Worm (Caenorhabditis elegans) whole organism, midembryonic: Measurements from ENCODE around the gene cld-9.

Experiments used
- T22C8.4 ChIP-seq: fragments of 200-800 bp; sonication (Bioruptor generic); IDR thresholded peaks from 2 replicates; pipeline ENCODE4 v1.3.6; 2022; ENCODE audit warnings: missing genetic modification characterization, missing compliant biosample characterization
- cog-1 ChIP-seq: sonication (generic microtip); optimal IDR thresholded peaks from 2 replicates; lab custom pipeline; 2016; ENCODE audit warnings: missing genetic modification characterization, missing compliant biosample characterization
- flt-1 ChIP-seq: fragments of 200-800 bp; sonication (Bioruptor generic); IDR thresholded peaks from 2 replicates; pipeline ENCODE4 v1.3.6; 2022; ENCODE audit warnings: missing genetic modification characterization, missing compliant biosample characterization
- klf-2 ChIP-seq: fragments of 200-800 bp; sonication (Bioruptor generic); conservative IDR thresholded peaks from 2 replicates; pipeline ENCODE4 v1.3.6; 2022; ENCODE audit warnings: missing genetic modification reagents, missing genetic modification characterization, missing compliant biosample characterization
- med-1 ChIP-seq: sonication (generic microtip); optimal IDR thresholded peaks from 2 replicates; lab custom pipeline; 2017; ENCODE audit warnings: missing genetic modification characterization, mild to moderate bottlenecking, missing compliant biosample characterization, antibody characterized with exemption, missing genetic modification reagents; ENCODE audit not compliant: insufficient read depth
- ref-1 ChIP-seq: fragments of 200-800 bp; sonication (Bioruptor generic); conservative IDR thresholded peaks from 2 replicates; pipeline ENCODE4 v1.3.6; 2022; ENCODE audit warnings: missing genetic modification reagents, missing genetic modification characterization, missing compliant biosample characterization
- tab-1 ChIP-seq: fragments of 200-800 bp; sonication (Bioruptor generic); IDR thresholded peaks from 2 replicates; pipeline ENCODE4 v1.3.6; 2022; ENCODE audit warnings: missing genetic modification characterization, missing compliant biosample characterization
- ztf-23 ChIP-seq: fragments of 200-800 bp; sonication (Bioruptor generic); IDR thresholded peaks from 2 replicates; pipeline ENCODE4 v1.3.6; 2022; ENCODE audit warnings: missing genetic modification reagents, missing genetic modification characterization, missing compliant biosample characterization
- ztf-29 ChIP-seq: fragments of 200-800 bp; sonication (Bioruptor generic); IDR thresholded peaks from 2 replicates; pipeline ENCODE4 v1.3.6; 2022; ENCODE audit warnings: missing genetic modification reagents, missing genetic modification characterization, missing compliant biosample characterization

The cld-9 gene

ce11 chrV:13763723-13764122 lies 12.0 kb upstream of the cld-9 start:
- no peak for TF ChIP-seq cog-1 (tag; lab: Kevin White, UChicago)

ce11 chrV:13762426-13763127 lies 10.9 kb upstream of the cld-9 start, which contains the start of gene F20G2.6:
F20G2.6 (plus strand) TSS chrV:13763077.
- no peak for TF ChIP-seq med-1 (GFP tag; lab: Kevin White, UChicago)
- TF ChIP-seq flt-1, result no peak
- no peak for TF ChIP-seq ztf-23 (GFP tag; lab: Robert Waterston, UW)
- TF ChIP-seq ref-1 (GFP tag; lab: Robert Waterston, UW), result no peak
- no peak for TF ChIP-seq T22C8.4 (GFP tag; lab: Robert Waterston, UW)
- no peak for TF ChIP-seq tab-1
- no peak for TF ChIP-seq ztf-29 (GFP tag; lab: Robert Waterston, UW)
- no peak for TF ChIP-seq cog-1 (tag; lab: Kevin White, UChicago)
- no peak for TF ChIP-seq klf-2 (GFP tag; lab: Robert Waterston, UW)

- TF ChIP-seq T22C8.4 (GFP tag; lab: Robert Waterston, UW) (no peak), klf-2 (GFP tag; lab: Robert Waterston, UW) (no peak), flt-1 (no peak), tab-1 (no peak), ref-1 (GFP tag; lab: Robert Waterston, UW) (no peak), ztf-29 (GFP tag; lab: Robert Waterston, UW) (no peak), ztf-23 (GFP tag; lab: Robert Waterston, UW) (no peak), cog-1 (tag; lab: Kevin White, UChicago) (no peak), med-1 (GFP tag; lab: Kevin White, UChicago) (no peak)
These were observed 5.7 kb upstream of the cld-9 start for ce11 chrV:13757349-13757748.

ce11 chrV:13756359-13757091 lies 4.8 kb upstream of the cld-9 start, which contains the start of gene F20G2.2:
F20G2.2 (minus strand) TSS chrV:13756409.
- TF ChIP-seq cog-1 (tag; lab: Kevin White, UChicago) (no peak), med-1 (GFP tag; lab: Kevin White, UChicago) (no peak), ztf-23 (GFP tag; lab: Robert Waterston, UW) (no peak), klf-2 (GFP tag; lab: Robert Waterston, UW) (no peak)

- no peak for TF ChIP-seq cog-1 (tag; lab: Kevin White, UChicago)
- no peak for TF ChIP-seq med-1 (GFP tag; lab: Kevin White, UChicago)
- no peak for TF ChIP-seq klf-2 (GFP tag; lab: Robert Waterston, UW)
- TF ChIP-seq tab-1, result no peak
- no peak for TF ChIP-seq ref-1 (GFP tag; lab: Robert Waterston, UW)
- TF ChIP-seq flt-1, result no peak
- no peak for TF ChIP-seq T22C8.4 (GFP tag; lab: Robert Waterston, UW)
- no peak for TF ChIP-seq ztf-29 (GFP tag; lab: Robert Waterston, UW)
- no peak for TF ChIP-seq ztf-23 (GFP tag; lab: Robert Waterston, UW)
These were observed 1.8 kb upstream of the cld-9 start, which contains the start of gene F20G2.1 for ce11 chrV:13753481-13753880. F20G2.1 (minus strand) TSS chrV:13753581.

- no peak for TF ChIP-seq ztf-29 (GFP tag; lab: Robert Waterston, UW)
- TF ChIP-seq tab-1, result no peak
- TF ChIP-seq klf-2 (GFP tag; lab: Robert Waterston, UW), result no peak
- TF ChIP-seq flt-1, result no peak
- TF ChIP-seq T22C8.4 (GFP tag; lab: Robert Waterston, UW), result no peak
- no peak for TF ChIP-seq ref-1 (GFP tag; lab: Robert Waterston, UW)
- TF ChIP-seq med-1 (GFP tag; lab: Kevin White, UChicago), result no peak
- no peak for TF ChIP-seq ztf-23 (GFP tag; lab: Robert Waterston, UW)
These were observed 3.0 kb downstream of the cld-9 start, which contains the start of gene F35E12.10 for ce11 chrV:13748658-13749057. F35E12.10 (minus strand) TSS chrV:13748758.

ce11 chrV:13744901-13745300 lies 6.8 kb downstream of the cld-9 start, which contains the start of gene F35E12.9:
F35E12.9 (minus strand) TSS chrV:13745127.
- TF ChIP-seq ztf-29 (GFP tag; lab: Robert Waterston, UW) (no peak), med-1 (GFP tag; lab: Kevin White, UChicago) (no peak), tab-1 (no peak), klf-2 (GFP tag; lab: Robert Waterston, UW) (no peak), flt-1 (no peak), T22C8.4 (GFP tag; lab: Robert Waterston, UW) (no peak), ref-1 (GFP tag; lab: Robert Waterston, UW) (no peak), cog-1 (tag; lab: Kevin White, UChicago) (no peak), ztf-23 (GFP tag; lab: Robert Waterston, UW) (no peak)

- no peak for TF ChIP-seq tab-1
- TF ChIP-seq flt-1, result no peak
- TF ChIP-seq ztf-29 (GFP tag; lab: Robert Waterston, UW), result no peak
- no peak for TF ChIP-seq med-1 (GFP tag; lab: Kevin White, UChicago)
- no peak for TF ChIP-seq ztf-23 (GFP tag; lab: Robert Waterston, UW)
- no peak for TF ChIP-seq cog-1 (tag; lab: Kevin White, UChicago)
- TF ChIP-seq T22C8.4 (GFP tag; lab: Robert Waterston, UW), result no peak
- no peak for TF ChIP-seq ref-1 (GFP tag; lab: Robert Waterston, UW)
- no peak for TF ChIP-seq klf-2 (GFP tag; lab: Robert Waterston, UW)
These were observed 11.8 kb downstream of the cld-9 start for ce11 chrV:13739901-13740300.

- no peak for TF ChIP-seq med-1 (GFP tag; lab: Kevin White, UChicago)
- TF ChIP-seq cog-1 (tag; lab: Kevin White, UChicago), result no peak
- TF ChIP-seq T22C8.4 (GFP tag; lab: Robert Waterston, UW), result no peak
- no peak for TF ChIP-seq flt-1
- TF ChIP-seq tab-1, result no peak
- no peak for TF ChIP-seq ztf-23 (GFP tag; lab: Robert Waterston, UW)
- TF ChIP-seq ztf-29 (GFP tag; lab: Robert Waterston, UW), result no peak
- no peak for TF ChIP-seq klf-2 (GFP tag; lab: Robert Waterston, UW)
- TF ChIP-seq ref-1 (GFP tag; lab: Robert Waterston, UW), result no peak
These were observed 13.3 kb downstream of the cld-9 start, which contains the start of gene irg-5 for ce11 chrV:13738374-13738773. irg-5 (minus strand) TSS chrV:13738474.
